Fruit fly (Drosophila melanogaster): Measurements from ENCODE around the gene Edem2.
A peak's percentile ranks its signal among the peaks of the same experiment; 100 is the strongest.

Edem2 gene

dm6 chr2L:13164994-13165801, 26.8 kb upstream of the Edem2 start, which contains the start of gene Sirt1 (continued):
- TF ChIP-seq prd (optimal IDR thresholded peaks at IDR 0.05) (no peak), prd (GFP tag; IDR thresholded peaks at IDR 0.05) (peak; percentile 89), Drgx (GFP tag; IDR thresholded peaks at IDR 0.05) (peak; percentile 48; the same call in 1 of the 2 replicates), bowl (GFP tag; IDR thresholded peaks at IDR 0.05) (no peak), CG9215 (GFP tag; IDR thresholded peaks at IDR 0.05) (peak; percentile 88), tin (GFP tag; optimal IDR thresholded peaks at IDR 0.05) (peak; percentile 84), CG8924 (tag; optimal IDR thresholded peaks at IDR 0.05) (peak; percentile 88), CG11695 (GFP tag; IDR thresholded peaks at IDR 0.05) (peak; percentile 80), abd-A (tag; optimal IDR thresholded peaks at IDR 0.05) (no peak), sd (tag; optimal IDR thresholded peaks at IDR 0.05) (peak; percentile 54), CG7556 (GFP tag; optimal IDR thresholded peaks at IDR 0.05) (peak; percentile 92), CG14014 (GFP tag; IDR thresholded peaks at IDR 0.05) (peak; percentile 74; the same call in 1 of the 2 replicates), Awh (GFP tag; IDR thresholded peaks at IDR 0.05) (peak; percentile 61; the same call in 1 of the 2 replicates), HLHmδ (GFP tag; optimal IDR thresholded peaks at IDR 0.05) (peak; percentile 32), CG10366 (GFP tag; IDR thresholded peaks at IDR 0.05) (peak; percentile 61), Spps (tag; optimal IDR thresholded peaks at IDR 0.05) (peak; percentile 58), hbn (GFP tag; IDR thresholded peaks at IDR 0.05; ENCODE audit: partially characterized antibody) (no peak), Adf1 (GFP tag; IDR thresholded peaks at IDR 0.05) (no peak), Mes4 (GFP tag; optimal IDR thresholded peaks at IDR 0.05) (no peak), CG6654 (GFP tag; optimal IDR thresholded peaks at IDR 0.05) (peak; percentile 67), dan (GFP tag; IDR thresholded peaks at IDR 0.05) (peak; percentile 56), Chrac-16 (GFP tag; optimal IDR thresholded peaks at IDR 0.05) (peak; percentile 90), CG11247 (GFP tag; IDR thresholded peaks at IDR 0.05) (peak; percentile 57; the same call in 1 of the 2 replicates), Ravus (GFP tag; IDR thresholded peaks at IDR 0.05) (peak; percentile 43), D (optimal IDR thresholded peaks at IDR 0.05) (no peak), D (GFP tag; optimal IDR thresholded peaks at IDR 0.05) (peak; percentile 79), Hmx (GFP tag; optimal IDR thresholded peaks at IDR 0.05) (no peak), ase (GFP tag; IDR thresholded peaks at IDR 0.05) (peak; percentile 59; the same call in 1 of the 3 replicates), sim (GFP tag; IDR thresholded peaks at IDR 0.05) (no peak), CG2678 (tag; optimal IDR thresholded peaks at IDR 0.05) (peak; percentile 96), cg (GFP tag; optimal IDR thresholded peaks at IDR 0.05) (peak; percentile 87), stc (GFP tag; IDR thresholded peaks at IDR 0.05) (peak; percentile 50; the same call in 1 of the 2 replicates), fd64A (GFP tag; optimal IDR thresholded peaks at IDR 0.05) (no peak), NFAT (GFP tag; IDR thresholded peaks at IDR 0.05) (peak; percentile 85), sens-2 (GFP tag; IDR thresholded peaks at IDR 0.05) (0 out of 2 replicates have a peak, but pooled peaks have one; percentile 8), az2 (GFP tag; optimal IDR thresholded peaks at IDR 0.05) (peak; percentile 92), CG2199 (GFP tag; IDR thresholded peaks at IDR 0.05) (no peak), CG17912 (GFP tag; optimal IDR thresholded peaks at IDR 0.05) (no peak), tll (GFP tag; optimal IDR thresholded peaks at IDR 0.05) (no peak), Camta (GFP tag; optimal IDR thresholded peaks at IDR 0.05) (peak; percentile 18), maf-S (GFP tag; optimal IDR thresholded peaks at IDR 0.05) (no peak), Ets97D (GFP tag; optimal IDR thresholded peaks at IDR 0.05) (peak; percentile 8), lilli (GFP tag; optimal IDR thresholded peaks at IDR 0.05) (peak; percentile 76), CG15514 (GFP tag; optimal IDR thresholded peaks at IDR 0.05) (peak; percentile 45), CG8944 (GFP tag; optimal IDR thresholded peaks at IDR 0.05) (peak; percentile 58), CG2712 (tag; optimal IDR thresholded peaks at IDR 0.05) (peak; percentile 90), Optix (GFP tag; IDR thresholded peaks at IDR 0.05) (no peak), ERR (GFP tag; optimal IDR thresholded peaks at IDR 0.05) (no peak), org-1 (GFP tag; optimal IDR thresholded peaks at IDR 0.05) (peak; percentile 72), amos (GFP tag; IDR thresholded peaks at IDR 0.05; ENCODE audit: partially characterized antibody) (peak; percentile 4; the same call in 1 of the 2 replicates)
